Worm (Caenorhabditis elegans) whole organism, young adult: Measurements from ENCODE around the gene B0273.115.
A peak's percentile ranks its signal among the peaks of the same experiment; 100 is the strongest.

Experiments used
- B0019.2 ChIP-seq: fragments of 200-800 bp; sonication (Bioruptor generic); conservative IDR thresholded peaks from 2 replicates; pipeline ENCODE4 v1.3.6; 2022; ENCODE audit warnings: missing genetic modification reagents, missing genetic modification characterization, missing compliant biosample characterization
- B0336.3 ChIP-seq: fragments of 200-800 bp; sonication (Bioruptor generic); IDR thresholded peaks from 2 replicates; pipeline ENCODE4 v1.3.6; 2022; ENCODE audit warnings: missing genetic modification characterization, missing compliant biosample characterization
- C17E4.6 ChIP-seq: fragments of 200-800 bp; sonication (Bioruptor generic); IDR thresholded peaks from 2 replicates; pipeline ENCODE4 v1.3.6; 2022; ENCODE audit warnings: missing genetic modification reagents, missing genetic modification characterization, missing compliant biosample characterization
- D2030.7 ChIP-seq: fragments of 200-800 bp; sonication (Bioruptor generic); IDR thresholded peaks from 2 replicates; pipeline ENCODE4 v1.3.6; 2022; ENCODE audit warnings: missing genetic modification reagents, missing genetic modification characterization, missing compliant biosample characterization
- F49E8.2 ChIP-seq: sonication (generic microtip); optimal IDR thresholded peaks from 3 replicates; lab custom pipeline; 2017; ENCODE audit warnings: missing genetic modification characterization, mild to moderate bottlenecking, missing compliant biosample characterization, antibody characterized with exemption, moderate library complexity; ENCODE audit not compliant: insufficient read depth
- Y53G8AR.9 ChIP-seq: fragments of 200-800 bp; sonication (Bioruptor generic); conservative IDR thresholded peaks from 2 replicates; pipeline ENCODE4 v1.3.6; 2022; ENCODE audit warnings: missing genetic modification reagents, missing genetic modification characterization, missing compliant biosample characterization
- Y56A3A.18 ChIP-seq: fragments of 200-800 bp; sonication (Bioruptor generic); IDR thresholded peaks from 2 replicates; pipeline ENCODE4 v1.3.6; 2022; ENCODE audit warnings: missing genetic modification reagents, missing genetic modification characterization, missing compliant biosample characterization
- Y95B8A.8 ChIP-seq: fragments of 200-800 bp; sonication (Bioruptor generic); IDR thresholded peaks from 2 replicates; pipeline ENCODE4 v1.3.6; 2022; ENCODE audit warnings: missing genetic modification reagents, missing genetic modification characterization, missing compliant biosample characterization
- aptf-2 ChIP-seq: fragments of 200-800 bp; sonication (Bioruptor generic); conservative IDR thresholded peaks from 2 replicates; pipeline ENCODE4 v1.3.6; 2022; ENCODE audit warnings: missing genetic modification reagents, missing genetic modification characterization, missing compliant biosample characterization
- atf-7 ChIP-seq: sonication (generic microtip); optimal IDR thresholded peaks from 2 replicates; lab custom pipeline; 2017; ENCODE audit warnings: mild to moderate bottlenecking, missing genetic modification characterization, missing compliant biosample characterization
- athp-1 ChIP-seq: sonication (generic microtip); optimal IDR thresholded peaks from 2 replicates; lab custom pipeline; 2017; ENCODE audit warnings: mild to moderate bottlenecking, missing genetic modification characterization, missing compliant biosample characterization
- attf-3 ChIP-seq: fragments of 200-800 bp; sonication (Bioruptor generic); conservative IDR thresholded peaks from 2 replicates; pipeline ENCODE4 v1.3.6; 2022; ENCODE audit warnings: missing genetic modification reagents, missing genetic modification characterization, missing compliant biosample characterization
- bed-1 ChIP-seq: fragments of 200-800 bp; sonication (Bioruptor generic); IDR thresholded peaks from 2 replicates; pipeline ENCODE4 v1.3.6; 2022; ENCODE audit warnings: missing genetic modification reagents, missing genetic modification characterization, missing compliant biosample characterization
- ceh-91 ChIP-seq: fragments of 200-800 bp; sonication (Bioruptor generic); IDR thresholded peaks from 2 replicates; pipeline ENCODE4 v1.3.6; 2022; ENCODE audit warnings: missing genetic modification reagents, missing genetic modification characterization, missing compliant biosample characterization
- dox-1 ChIP-seq: fragments of 200-800 bp; sonication (Bioruptor generic); IDR thresholded peaks from 2 replicates; pipeline ENCODE4 v1.3.6; 2022; ENCODE audit warnings: missing genetic modification reagents, missing genetic modification characterization, missing compliant biosample characterization
- dpl-1 ChIP-seq: fragments of 150-350 bp; optimal IDR thresholded peaks from 2 replicates; lab custom pipeline; 2014; ENCODE audit warnings: missing biosample characterization, missing genetic modification reagents, missing genetic modification characterization
- efl-1 ChIP-seq: fragments of 150-350 bp; optimal IDR thresholded peaks from 2 replicates; lab custom pipeline; 2014; ENCODE audit warnings: missing biosample characterization, missing genetic modification reagents, missing genetic modification characterization
- egl-44 ChIP-seq: fragments of 200-800 bp; sonication (Bioruptor generic); IDR thresholded peaks from 2 replicates; pipeline ENCODE4 v1.3.6; 2022; ENCODE audit warnings: missing genetic modification reagents, missing genetic modification characterization, missing compliant biosample characterization
- him-1 ChIP-seq: sonication (generic microtip); optimal IDR thresholded peaks from 2 replicates; lab custom pipeline; 2016; ENCODE audit warnings: missing genotype, missing genetic modification reagents, missing genetic modification characterization, missing compliant biosample characterization
- hmg-1.2 ChIP-seq: fragments of 200-800 bp; sonication (Bioruptor generic); IDR thresholded peaks from 2 replicates; pipeline ENCODE4 v1.3.6; 2022; ENCODE audit warnings: missing genetic modification reagents, missing genetic modification characterization, missing compliant biosample characterization
- hsf-1 ChIP-seq: fragments of 200-800 bp; sonication (Bioruptor generic); IDR thresholded peaks from 2 replicates; pipeline ENCODE4 v1.3.6; 2022; ENCODE audit warnings: missing genetic modification reagents, missing genetic modification characterization, missing compliant biosample characterization
- let-526 ChIP-seq: fragments of 200-800 bp; sonication (Bioruptor generic); IDR thresholded peaks from 2 replicates; pipeline ENCODE4 v1.3.6; 2022; ENCODE audit warnings: missing genetic modification reagents, missing genetic modification characterization, missing compliant biosample characterization
- lin-35 ChIP-seq, 3 experiments: fragments of 150-350 bp in 2 of 3; sonication (generic microtip) in 1 of 3; optimal IDR thresholded peaks; 2 replicates each; lab custom pipeline; 2014 to 2018; ENCODE audit warnings: missing biosample characterization in 3 of 3, missing genetic modification characterization in 3 of 3, missing genetic modification reagents in 3 of 3
- lin-40 ChIP-seq: sonication (generic microtip); optimal IDR thresholded peaks from 2 replicates; lab custom pipeline; 2016; ENCODE audit warnings: missing genetic modification characterization, mild to moderate bottlenecking, missing compliant biosample characterization, missing genotype, missing genetic modification reagents
- lir-1 ChIP-seq: fragments of 200-800 bp; sonication (Bioruptor generic); conservative IDR thresholded peaks from 2 replicates; pipeline ENCODE4 v1.3.6; 2022; ENCODE audit warnings: missing genetic modification reagents, missing genetic modification characterization, missing compliant biosample characterization
- lsl-1 ChIP-seq: fragments of 200-800 bp; sonication (Bioruptor generic); optimal IDR thresholded peaks from 2 replicates; lab custom pipeline; 2018; ENCODE audit warnings: mild to moderate bottlenecking, missing genetic modification characterization, moderate library complexity, missing compliant biosample characterization
- madf-10 ChIP-seq: sonication (generic microtip); optimal IDR thresholded peaks from 2 replicates; lab custom pipeline; 2016; ENCODE audit warnings: mild to moderate bottlenecking, missing genetic modification characterization, missing compliant biosample characterization
- madf-3 ChIP-seq: fragments of 200-800 bp; sonication (Bioruptor generic); IDR thresholded peaks from 2 replicates; pipeline ENCODE4 v1.3.6; 2022; ENCODE audit warnings: missing genetic modification reagents, missing genetic modification characterization, missing compliant biosample characterization
- madf-6 ChIP-seq: fragments of 200-800 bp; sonication (Bioruptor generic); IDR thresholded peaks from 2 replicates; pipeline ENCODE4 v1.3.6; 2022; ENCODE audit warnings: missing genetic modification reagents, missing genetic modification characterization, missing compliant biosample characterization
- madf-8 ChIP-seq: fragments of 200-800 bp; sonication (Bioruptor generic); conservative IDR thresholded peaks from 2 replicates; pipeline ENCODE4 v1.3.6; 2022; ENCODE audit warnings: missing genetic modification reagents, missing genetic modification characterization, missing compliant biosample characterization
- mcd-1 ChIP-seq: fragments of 200-800 bp; sonication (Bioruptor generic); IDR thresholded peaks from 2 replicates; pipeline ENCODE4 v1.3.6; 2022; ENCODE audit warnings: missing genetic modification reagents, missing genetic modification characterization, missing compliant biosample characterization
- nfyb-1 ChIP-seq: fragments of 200-800 bp; sonication (Bioruptor generic); IDR thresholded peaks from 2 replicates; pipeline ENCODE4 v1.3.6; 2022; ENCODE audit warnings: missing genetic modification reagents, missing genetic modification characterization, missing compliant biosample characterization
- pha-4 ChIP-seq: fragments of 150-350 bp; sonication (generic microtip); optimal IDR thresholded peaks from 2 replicates; lab custom pipeline; 2014; ENCODE audit warnings: missing biosample characterization, missing genetic modification reagents, missing genetic modification characterization
- rcor-1 ChIP-seq: fragments of 200-800 bp; sonication (Bioruptor generic); IDR thresholded peaks from 2 replicates; pipeline ENCODE4 v1.3.6; 2022; ENCODE audit warnings: missing genetic modification reagents, missing genetic modification characterization, missing compliant biosample characterization
- rpc-1 ChIP-seq, 2 experiments: fragments of 150-350 bp in 1 of 2; sonication (generic microtip) in 1 of 2; optimal IDR thresholded peaks; 2 replicates each; lab custom pipeline; 2014 to 2018; ENCODE audit warnings: missing biosample characterization in 1 of 2, missing genetic modification characterization in 1 of 2, missing genetic modification reagents in 1 of 2, missing genotype in 1 of 2
- snpc-1.3 ChIP-seq: sonication (generic microtip); optimal IDR thresholded peaks from 2 replicates; lab custom pipeline; 2017; ENCODE audit warnings: missing genetic modification characterization, mild to moderate bottlenecking, missing compliant biosample characterization, antibody characterized with exemption, moderate library complexity, missing genotype, missing genetic modification reagents; ENCODE audit not compliant: insufficient read depth
- snpc-4 ChIP-seq, 5 experiments: fragments of 150-350 bp in 1 of 5; sonication (generic microtip) in 4 of 5; optimal IDR thresholded peaks; 2 replicates each; lab custom pipeline; 2014 to 2018; ENCODE audit warnings: missing genetic modification characterization in 5 of 5, missing biosample characterization in 3 of 5, antibody characterized with exemption in 2 of 5, mild to moderate bottlenecking in 2 of 5, missing compliant biosample characterization in 2 of 5, missing genotype in 2 of 5, moderate library complexity in 2 of 5, missing genetic modification reagents in 1 of 5
- tlf-1 ChIP-seq: fragments of 200-800 bp; sonication (Bioruptor generic); optimal IDR thresholded peaks from 2 replicates; lab custom pipeline; 2018; ENCODE audit warnings: mild to moderate bottlenecking, missing genetic modification characterization, missing compliant biosample characterization
- unc-130 ChIP-seq: sonication (generic microtip); optimal IDR thresholded peaks from 2 replicates; lab custom pipeline; 2016; ENCODE audit warnings: missing genetic modification reagents, missing genetic modification characterization, missing compliant biosample characterization
- unc-62 ChIP-seq: fragments of 150-350 bp; optimal IDR thresholded peaks from 2 replicates; lab custom pipeline; 2014; ENCODE audit warnings: missing biosample characterization, missing genetic modification reagents, missing genetic modification characterization
- xnd-1 ChIP-seq: sonication (generic microtip); optimal IDR thresholded peaks from 2 replicates; lab custom pipeline; 2016; ENCODE audit warnings: missing genotype, missing genetic modification reagents, missing genetic modification characterization, missing compliant biosample characterization
- zfh-2 ChIP-seq: fragments of 200-800 bp; sonication (Bioruptor generic); conservative IDR thresholded peaks from 2 replicates; pipeline ENCODE4 v1.3.6; 2022; ENCODE audit warnings: missing genetic modification reagents, missing genetic modification characterization, missing compliant biosample characterization
- ztf-18 ChIP-seq: sonication (generic microtip); optimal IDR thresholded peaks from 2 replicates; lab custom pipeline; 2016; ENCODE audit warnings: missing genotype, mild to moderate bottlenecking, missing genetic modification characterization, missing compliant biosample characterization
- ztf-22 ChIP-seq: fragments of 200-800 bp; sonication (Bioruptor generic); optimal IDR thresholded peaks from 2 replicates; lab custom pipeline; 2018; ENCODE audit warnings: mild to moderate bottlenecking, missing genetic modification characterization, moderate library complexity, missing compliant biosample characterization
- ztf-26 ChIP-seq: sonication (generic microtip); optimal IDR thresholded peaks from 2 replicates; lab custom pipeline; 2017; ENCODE audit warnings: missing genetic modification characterization, missing compliant biosample characterization

The B0273.115 gene

DNA sequence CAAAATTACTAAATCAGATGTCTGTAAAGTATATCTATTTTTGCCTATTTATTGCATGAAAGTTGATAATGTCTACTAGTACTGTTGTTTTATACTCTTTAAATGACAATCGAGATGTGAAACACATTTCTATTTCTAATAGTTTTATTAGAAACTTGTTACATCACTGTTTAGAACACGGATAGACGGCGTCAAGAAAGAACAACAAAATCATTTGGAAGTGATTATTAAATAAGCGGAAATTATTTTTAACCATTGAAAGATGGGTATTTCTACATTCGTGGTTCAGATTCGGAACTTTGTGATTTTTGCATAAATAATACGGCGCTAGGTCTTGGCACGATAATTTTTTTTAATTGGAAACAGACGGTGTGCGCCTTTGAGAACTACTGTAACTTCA lies 17.9 kb downstream of the B0273.115 start (continued):
- no peak for TF ChIP-seq atf-7 (tag; lab: Kevin White, UChicago)
- peak in 1 of 3 experiments; percentile 42 for TF ChIP-seq lin-35 (GFP tag; optimal IDR thresholded peaks at IDR 0.05; lab: Kevin White, UChicago)
- TF ChIP-seq egl-44 (GFP tag; lab: Robert Waterston, UW), result no peak
- TF ChIP-seq tlf-1, result peak; percentile 11
- 0 out of 2 replicates have a peak, but pooled peaks have one; percentile 8 for TF ChIP-seq nfyb-1 (GFP tag; lab: Robert Waterston, UW)
- no peak for TF ChIP-seq athp-1 (tag; lab: Kevin White, UChicago)

DNA sequence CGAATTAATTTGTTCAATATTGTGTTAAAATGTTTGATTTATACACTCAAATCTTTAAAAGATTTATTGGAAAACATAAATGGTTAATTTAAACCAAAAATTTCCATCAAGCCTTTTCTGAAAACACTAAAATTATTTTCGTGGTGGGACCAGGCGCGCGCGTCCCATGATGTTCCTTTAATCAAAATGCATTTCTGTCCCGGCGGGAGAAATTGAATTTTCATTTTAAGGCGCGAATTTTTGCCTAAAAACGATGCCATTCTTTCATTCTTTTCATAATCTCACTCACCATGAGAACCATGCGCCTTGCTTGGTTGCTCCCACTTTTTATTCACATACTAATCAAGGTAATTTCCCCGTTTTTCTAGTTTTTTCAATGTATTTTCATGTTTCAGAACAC lies 21.2 kb downstream of the B0273.115 start, which contains the start of gene rme-2:
rme-2 (plus strand) TSS at position 288 of the 400 bp plus-strand sequence.
- TF ChIP-seq madf-3 (GFP tag; lab: Robert Waterston, UW) (peak; percentile 75; the same call in 1 of the 2 replicates), hmg-1.2 (GFP tag; lab: Robert Waterston, UW) (peak; percentile 62), efl-1 (GFP tag; lab: Kevin White, UChicago) (peak; percentile 99), madf-6 (GFP tag; lab: Robert Waterston, UW) (peak; percentile 98), pha-4 (tag; lab: Kevin White, UChicago) (no peak), C17E4.6 (peak; percentile 82), ztf-22 (GFP tag; lab: Kevin White, UChicago) (no peak), ztf-26 (tag; lab: Kevin White, UChicago) (no peak), mcd-1 (peak; percentile 65), Y53G8AR.9 (GFP tag; lab: Robert Waterston, UW) (0 out of 2 replicates have a peak, but pooled peaks have one; percentile 64), tlf-1 (peak; percentile 88), dox-1 (GFP tag; lab: Robert Waterston, UW) (peak; percentile 86), F49E8.2 (peak; percentile 90), B0019.2 (GFP tag; lab: Robert Waterston, UW) (peak; percentile 77), bed-1 (GFP tag; lab: Robert Waterston, UW) (no peak), rcor-1 (GFP tag; lab: Robert Waterston, UW) (peak; percentile 80), unc-62 (GFP tag; lab: Kevin White, UChicago) (no peak), unc-130 (GFP tag; lab: Kevin White, UChicago) (peak; percentile 76), madf-8 (peak; percentile 95), lir-1 (GFP tag; lab: Robert Waterston, UW) (peak; percentile 75), ztf-18 (tag; lab: Kevin White, UChicago) (peak; percentile 45), snpc-1.3 (tag; lab: Kevin White, UChicago) (peak; percentile 69), him-1 (tag; lab: Kevin White, UChicago) (peak; percentile 73), madf-10 (no peak), aptf-2 (GFP tag; lab: Robert Waterston, UW) (no peak), snpc-4 (GFP tag; optimal IDR thresholded peaks at IDR 0.05; lab: Kevin White, UChicago) (peak; percentile 87), snpc-4 (tag; optimal IDR thresholded peaks at IDR 0.05; lab: Kevin White, UChicago) (peak; percentile 54 to 94 (median 92)), lin-35 (GFP tag; optimal IDR thresholded peaks at IDR 0.05; lab: Kevin White, UChicago) (peak in 1 of 3 experiments; percentile 82), dpl-1 (GFP tag; lab: Kevin White, UChicago) (peak; percentile 96), let-526 (GFP tag; lab: Robert Waterston, UW) (no peak), attf-3 (GFP tag; lab: Robert Waterston, UW) (peak; percentile 49; the same call in 1 of the 2 replicates), Y95B8A.8 (GFP tag; lab: Robert Waterston, UW) (peak; percentile 69; the same call in 1 of the 2 replicates), lin-40 (tag; lab: Kevin White, UChicago) (no peak), xnd-1 (tag; lab: Kevin White, UChicago) (peak; percentile 98), rpc-1 (optimal IDR thresholded peaks at IDR 0.05; lab: Kevin White, UChicago) (no peak), rpc-1 (tag; optimal IDR thresholded peaks at IDR 0.05; lab: Kevin White, UChicago) (no peak), B0336.3 (peak; percentile 80), ceh-91 (GFP tag; lab: Robert Waterston, UW) (peak; percentile 95), lsl-1 (GFP tag; lab: Kevin White, UChicago) (peak; percentile 97), zfh-2 (GFP tag; lab: Robert Waterston, UW) (no peak), Y56A3A.18 (GFP tag; lab: Robert Waterston, UW) (no peak), hsf-1 (GFP tag; lab: Robert Waterston, UW) (peak; percentile 83), D2030.7 (peak; percentile 95)
